Worm (Caenorhabditis elegans) whole organism, mixed stage, embryonic: Measurements from ENCODE around the gene cdh-7.

Experiments
- M03D4.4 ChIP-seq: sonication (generic microtip); optimal IDR thresholded peaks from 2 replicates; lab custom pipeline; 2017; ENCODE audit warnings: mild to moderate bottlenecking, missing genetic modification characterization, missing compliant biosample characterization
- bed-3 ChIP-seq: fragments of 200-800 bp; sonication (Bioruptor generic); optimal IDR thresholded peaks from 3 replicates; lab custom pipeline; 2018; ENCODE audit warnings: mild to moderate bottlenecking, missing genetic modification characterization, moderate library complexity, missing compliant biosample characterization
- blmp-1 ChIP-seq: fragments of 150-350 bp; optimal IDR thresholded peaks from 2 replicates; lab custom pipeline; 2014; ENCODE audit warnings: missing biosample characterization, missing genetic modification characterization
- ceh-39 ChIP-seq: fragments of 150-350 bp; optimal IDR thresholded peaks from 2 replicates; lab custom pipeline; 2014; ENCODE audit warnings: missing biosample characterization, missing genetic modification characterization
- ceh-43 ChIP-seq: fragments of 200-800 bp; sonication (Bioruptor generic); optimal IDR thresholded peaks from 2 replicates; lab custom pipeline; 2018; ENCODE audit warnings: mild to moderate bottlenecking, missing genetic modification characterization, moderate library complexity, missing compliant biosample characterization
- ceh-83 ChIP-seq: fragments of 200-800 bp; sonication (Bioruptor generic); optimal IDR thresholded peaks from 2 replicates; lab custom pipeline; 2018; ENCODE audit warnings: mild to moderate bottlenecking, missing genetic modification characterization, missing compliant biosample characterization
- ces-1 ChIP-seq: fragments of 150-350 bp; optimal IDR thresholded peaks from 2 replicates; lab custom pipeline; 2014; ENCODE audit warnings: missing biosample characterization, missing genetic modification reagents, missing genetic modification characterization
- cnd-1 ChIP-seq: fragments of 200-800 bp; sonication (Bioruptor generic); optimal IDR thresholded peaks from 2 replicates; lab custom pipeline; 2018; ENCODE audit warnings: mild to moderate bottlenecking, missing genetic modification characterization, missing compliant biosample characterization
- drap-1 ChIP-seq: fragments of 200-800 bp; sonication (Bioruptor generic); optimal IDR thresholded peaks from 3 replicates; lab custom pipeline; 2018; ENCODE audit warnings: mild to moderate bottlenecking, missing genetic modification characterization, missing compliant biosample characterization
- elt-1 ChIP-seq: sonication (generic microtip); optimal IDR thresholded peaks from 2 replicates; lab custom pipeline; 2017; ENCODE audit warnings: missing genetic modification characterization, mild to moderate bottlenecking, missing compliant biosample characterization, antibody characterized with exemption, moderate library complexity, borderline replicate concordance; ENCODE audit not compliant: insufficient read depth
- elt-3 ChIP-seq: fragments of 150-350 bp; optimal IDR thresholded peaks from 2 replicates; lab custom pipeline; 2014; ENCODE audit warnings: missing biosample characterization, missing genetic modification characterization
- flh-1 ChIP-seq: fragments of 200-800 bp; sonication (Bioruptor generic); optimal IDR thresholded peaks from 2 replicates; lab custom pipeline; 2018; ENCODE audit warnings: mild to moderate bottlenecking, missing genetic modification characterization, moderate library complexity, missing compliant biosample characterization
- ham-2 ChIP-seq: fragments of 200-800 bp; sonication (Bioruptor generic); optimal IDR thresholded peaks from 2 replicates; lab custom pipeline; 2018; ENCODE audit warnings: mild to moderate bottlenecking, missing genetic modification characterization, missing compliant biosample characterization
- hlh-1 ChIP-seq: fragments of 150-350 bp; optimal IDR thresholded peaks from 2 replicates; lab custom pipeline; 2014; ENCODE audit warnings: missing biosample characterization, missing genetic modification reagents, missing genetic modification characterization
- lin-13 ChIP-seq: fragments of 150-350 bp; optimal IDR thresholded peaks from 2 replicates; lab custom pipeline; 2014; ENCODE audit warnings: missing biosample characterization, missing genetic modification characterization
- lin-32 ChIP-seq: fragments of 200-800 bp; sonication (Bioruptor generic); optimal IDR thresholded peaks from 2 replicates; lab custom pipeline; 2018; ENCODE audit warnings: mild to moderate bottlenecking, missing genetic modification characterization, missing compliant biosample characterization
- lsy-2 ChIP-seq: fragments of 150-350 bp; optimal IDR thresholded peaks from 2 replicates; lab custom pipeline; 2014; ENCODE audit warnings: missing biosample characterization, missing genetic modification characterization
- mab-5 ChIP-seq: fragments of 150-350 bp; optimal IDR thresholded peaks from 2 replicates; lab custom pipeline; 2014; ENCODE audit warnings: missing biosample characterization, missing genetic modification characterization
- mep-1 ChIP-seq: fragments of 150-350 bp; optimal IDR thresholded peaks from 2 replicates; lab custom pipeline; 2017; ENCODE audit warnings: missing biosample characterization, missing genetic modification reagents, missing genetic modification characterization, inconsistent platforms
- mls-2 ChIP-seq: sonication (generic microtip); optimal IDR thresholded peaks from 2 replicates; lab custom pipeline; 2016; ENCODE audit warnings: mild to moderate bottlenecking, missing genetic modification characterization, moderate library complexity, missing compliant biosample characterization
- nhr-12 ChIP-seq: fragments of 150-350 bp; optimal IDR thresholded peaks from 2 replicates; lab custom pipeline; 2014; ENCODE audit warnings: missing biosample characterization, missing genetic modification characterization
- nhr-2 ChIP-seq: fragments of 150-350 bp; optimal IDR thresholded peaks from 2 replicates; lab custom pipeline; 2014; ENCODE audit warnings: missing biosample characterization, missing genetic modification characterization
- nhr-237 ChIP-seq: fragments of 150-350 bp; optimal IDR thresholded peaks from 2 replicates; lab custom pipeline; 2014; ENCODE audit warnings: missing biosample characterization, missing genetic modification characterization
- nhr-28 ChIP-seq: fragments of 150-350 bp; optimal IDR thresholded peaks from 2 replicates; lab custom pipeline; 2014; ENCODE audit warnings: missing biosample characterization, missing genetic modification characterization
- nhr-76 ChIP-seq: sonication (generic microtip); optimal IDR thresholded peaks from 2 replicates; lab custom pipeline; 2017; ENCODE audit warnings: missing biosample characterization, missing genetic modification characterization
- pha-4 ChIP-seq: fragments of 150-350 bp; optimal IDR thresholded peaks from 2 replicates; lab custom pipeline; 2018; ENCODE audit warnings: missing biosample characterization, missing genetic modification reagents, missing genetic modification characterization
- sem-2 ChIP-seq: fragments of 200-800 bp; sonication (Bioruptor generic); optimal IDR thresholded peaks from 2 replicates; lab custom pipeline; 2018; ENCODE audit warnings: mild to moderate bottlenecking, missing genetic modification characterization, missing compliant biosample characterization
- snpc-4 ChIP-seq: fragments of 150-350 bp; optimal IDR thresholded peaks from 2 replicates; lab custom pipeline; 2014; ENCODE audit warnings: missing biosample characterization, missing genetic modification characterization
- sptf-1 ChIP-seq: sonication (generic microtip); optimal IDR thresholded peaks from 2 replicates; lab custom pipeline; 2017; ENCODE audit warnings: mild to moderate bottlenecking, missing genetic modification characterization, moderate library complexity, missing compliant biosample characterization
- tbx-8 ChIP-seq: fragments of 200-800 bp; sonication (Bioruptor generic); optimal IDR thresholded peaks from 2 replicates; lab custom pipeline; 2018; ENCODE audit warnings: mild to moderate bottlenecking, missing genetic modification characterization, moderate library complexity, missing compliant biosample characterization
- unc-120 ChIP-seq: sonication (generic microtip); optimal IDR thresholded peaks from 2 replicates; lab custom pipeline; 2017; ENCODE audit warnings: missing genetic modification characterization, missing compliant biosample characterization; ENCODE audit not compliant: poor library complexity, severe bottlenecking
- unc-39 ChIP-seq: fragments of 150-350 bp; optimal IDR thresholded peaks from 2 replicates; lab custom pipeline; 2014; ENCODE audit warnings: missing biosample characterization, missing genetic modification characterization
- unc-62 ChIP-seq: fragments of 150-350 bp; optimal IDR thresholded peaks from 2 replicates; lab custom pipeline; 2014; ENCODE audit warnings: missing biosample characterization, missing genetic modification reagents, missing genetic modification characterization
- zip-8 ChIP-seq: fragments of 150-350 bp; optimal IDR thresholded peaks from 2 replicates; lab custom pipeline; 2014; ENCODE audit warnings: missing biosample characterization, missing genetic modification characterization
- ztf-11 ChIP-seq: fragments of 150-350 bp; optimal IDR thresholded peaks from 2 replicates; lab custom pipeline; 2014; ENCODE audit warnings: missing biosample characterization, missing genetic modification characterization

The cdh-7 gene

ce11 chrII:14843016-14843415 is at the start of gene cdh-7:
Gene cdh-7, plus strand, starts transcription at chrII:14843229.
- TF ChIP-seq lsy-2 (no peak), ztf-11 (tag; lab: Kevin White, UChicago) (no peak), ceh-39 (tag; lab: Kevin White, UChicago) (no peak), elt-3 (no peak), ceh-43 (GFP tag; lab: Kevin White, UChicago) (no peak), M03D4.4 (tag; lab: Kevin White, UChicago) (no peak), blmp-1 (tag; lab: Kevin White, UChicago) (no peak), sptf-1 (tag; lab: Kevin White, UChicago) (no peak), hlh-1 (tag; lab: Kevin White, UChicago) (no peak), ceh-83 (no peak), pha-4 (tag; lab: Kevin White, UChicago) (no peak), lin-32 (GFP tag; lab: Kevin White, UChicago) (no peak), mab-5 (tag; lab: Kevin White, UChicago) (no peak)

- TF ChIP-seq zip-8 (no peak), pha-4 (tag; lab: Kevin White, UChicago) (peak; percentile 93), ceh-43 (GFP tag; lab: Kevin White, UChicago) (no peak), nhr-237 (tag; lab: Kevin White, UChicago) (peak; percentile 94), lin-32 (GFP tag; lab: Kevin White, UChicago) (peak; percentile 8), sptf-1 (tag; lab: Kevin White, UChicago) (peak; percentile 82), nhr-12 (tag; lab: Kevin White, UChicago) (no peak), mab-5 (tag; lab: Kevin White, UChicago) (peak; percentile 64), cnd-1 (tag; lab: Kevin White, UChicago) (no peak), snpc-4 (tag; lab: Kevin White, UChicago) (no peak), tbx-8 (GFP tag; lab: Kevin White, UChicago) (no peak), unc-39 (tag; lab: Kevin White, UChicago) (no peak), sem-2 (GFP tag; lab: Kevin White, UChicago) (no peak), mep-1 (tag; lab: Kevin White, UChicago) (peak; percentile 88), M03D4.4 (tag; lab: Kevin White, UChicago) (no peak), unc-120 (tag; lab: Kevin White, UChicago) (peak; percentile 40), ceh-39 (tag; lab: Kevin White, UChicago) (peak; percentile 75), hlh-1 (tag; lab: Kevin White, UChicago) (peak; percentile 8), unc-62 (GFP tag; lab: Kevin White, UChicago) (peak; percentile 56), drap-1 (peak; percentile 63), ces-1 (GFP tag; lab: Kevin White, UChicago) (peak; percentile 97), ztf-11 (tag; lab: Kevin White, UChicago) (no peak), lin-13 (tag; lab: Kevin White, UChicago) (peak; percentile 72), lsy-2 (peak; percentile 85), bed-3 (no peak), nhr-28 (tag; lab: Kevin White, UChicago) (no peak), mls-2 (tag; lab: Kevin White, UChicago) (peak; percentile 18)
Observed at ce11 chrII:14794935-14795454, 48.0 kb upstream of the cdh-7 start, which contains the start of gene eif-3.B. Gene eif-3.B, plus strand, starts transcription at chrII:14795404.

- TF ChIP-seq sptf-1 (tag; lab: Kevin White, UChicago) (peak; percentile 46), hlh-1 (tag; lab: Kevin White, UChicago) (no peak), flh-1 (no peak), nhr-76 (tag; lab: Kevin White, UChicago) (no peak), elt-1 (no peak), ceh-83 (no peak), unc-62 (GFP tag; lab: Kevin White, UChicago) (no peak), ztf-11 (tag; lab: Kevin White, UChicago) (no peak), M03D4.4 (tag; lab: Kevin White, UChicago) (no peak), ham-2 (GFP tag; lab: Kevin White, UChicago) (no peak), elt-3 (no peak), mls-2 (tag; lab: Kevin White, UChicago) (no peak), lsy-2 (peak; percentile 29), nhr-2 (tag; lab: Kevin White, UChicago) (no peak), zip-8 (no peak), unc-120 (tag; lab: Kevin White, UChicago) (no peak), ces-1 (GFP tag; lab: Kevin White, UChicago) (no peak), unc-39 (tag; lab: Kevin White, UChicago) (no peak)
Observed at ce11 chrII:14798047-14798522, 44.9 kb upstream of the cdh-7 start, which contains the start of gene tbc-20. Gene tbc-20, plus strand, starts transcription at chrII:14798472.
